Fruit fly (Drosophila melanogaster): Measurements from ENCODE around the gene CG10748.

CG10748 gene

dm6 chr3L:13014693-13015092 lies 42.5 kb upstream of the CG10748 start:
- TF ChIP-seq fru (GFP tag; optimal IDR thresholded peaks at IDR 0.05): no peak
- TF ChIP-seq Rel (GFP tag; optimal IDR thresholded peaks at IDR 0.05): no peak
- peak; percentile 90 for TF ChIP-seq Rel (tag; optimal IDR thresholded peaks at IDR 0.05)

- TF ChIP-seq OdsH (GFP tag; optimal IDR thresholded peaks at IDR 0.05): no peak
- TF ChIP-seq usp (GFP tag; optimal IDR thresholded peaks at IDR 0.05): no peak
- peak; percentile 6 for TF ChIP-seq brk (GFP tag; optimal IDR thresholded peaks at IDR 0.05)
- peak; percentile 53 for TF ChIP-seq tai (GFP tag; optimal IDR thresholded peaks at IDR 0.05)
- TF ChIP-seq Rel (GFP tag; optimal IDR thresholded peaks at IDR 0.05): no peak
- TF ChIP-seq Rel (tag; optimal IDR thresholded peaks at IDR 0.05): peak; percentile 87
- TF ChIP-seq fru (GFP tag; optimal IDR thresholded peaks at IDR 0.05): peak; percentile 5
- TF ChIP-seq Hnf4 (GFP tag; optimal IDR thresholded peaks at IDR 0.05): peak; percentile 18
- TF ChIP-seq foxo (GFP tag; optimal IDR thresholded peaks at IDR 0.05): peak in 1 of 2 experiments; percentile 26
- TF ChIP-seq rgr (GFP tag; optimal IDR thresholded peaks at IDR 0.05): peak; percentile 1
- no peak for TF ChIP-seq dmrt93B (GFP tag; optimal IDR thresholded peaks at IDR 0.05)
These were observed 39.4 kb upstream of the CG10748 start, which contains the start of gene Cul6 for dm6 chr3L:13011511-13011910. Gene Cul6, minus strand, starts transcription at chr3L:13011685.

dm6 chr3L:13007946-13008462 lies 35.8 kb upstream of the CG10748 start:
- TF ChIP-seq GATAd (GFP tag; optimal IDR thresholded peaks at IDR 0.05) (no peak), OdsH (GFP tag; optimal IDR thresholded peaks at IDR 0.05) (no peak), dmrt93B (GFP tag; optimal IDR thresholded peaks at IDR 0.05) (no peak), tai (GFP tag; optimal IDR thresholded peaks at IDR 0.05) (no peak)

- TF ChIP-seq sage (GFP tag; optimal IDR thresholded peaks at IDR 0.05) (no peak), CG32264 (GFP tag; optimal IDR thresholded peaks at IDR 0.05) (no peak), woc (GFP tag; optimal IDR thresholded peaks at IDR 0.05) (no peak), rgr (GFP tag; optimal IDR thresholded peaks at IDR 0.05) (no peak), dl (GFP tag; optimal IDR thresholded peaks at IDR 0.05; ENCODE audit: insufficient read depth in 1 of 2, partially characterized antibody in 2 of 2) (no peak), Vsx2 (GFP tag; optimal IDR thresholded peaks at IDR 0.05; ENCODE audit: partially characterized antibody) (no peak), br (GFP tag; optimal IDR thresholded peaks at IDR 0.05) (no peak), sv (GFP tag; optimal IDR thresholded peaks at IDR 0.05) (no peak), pan (optimal IDR thresholded peaks at IDR 0.05) (no peak), Rel (GFP tag; optimal IDR thresholded peaks at IDR 0.05) (no peak), Rel (tag; optimal IDR thresholded peaks at IDR 0.05) (no peak), CrebA (GFP tag; optimal IDR thresholded peaks at IDR 0.05; ENCODE audit: borderline replicate concordance) (no peak), Hnf4 (GFP tag; optimal IDR thresholded peaks at IDR 0.05) (peak; percentile 60), Dfd (GFP tag; optimal IDR thresholded peaks at IDR 0.05) (no peak), usp (GFP tag; optimal IDR thresholded peaks at IDR 0.05) (no peak), HLH106 (tag; optimal IDR thresholded peaks at IDR 0.05) (no peak), psq (GFP tag; optimal IDR thresholded peaks at IDR 0.05) (no peak), fru (GFP tag; optimal IDR thresholded peaks at IDR 0.05) (peak; percentile 35), Dif (GFP tag; optimal IDR thresholded peaks at IDR 0.05; ENCODE audit: partially characterized antibody) (no peak), Abd-B (GFP tag; optimal IDR thresholded peaks at IDR 0.05) (no peak), CG9705 (GFP tag; optimal IDR thresholded peaks at IDR 0.05) (no peak), ey (GFP tag; optimal IDR thresholded peaks at IDR 0.05) (peak; percentile 20), foxo (GFP tag; optimal IDR thresholded peaks at IDR 0.05) (peak in 1 of 2 experiments; percentile 40), Jra (GFP tag; optimal IDR thresholded peaks at IDR 0.05) (no peak), Hr78 (GFP tag; optimal IDR thresholded peaks at IDR 0.05) (no peak), Hr83 (GFP tag; optimal IDR thresholded peaks at IDR 0.05; ENCODE audit: poor library complexity, severe bottlenecking) (peak; percentile 6), Myc (optimal IDR thresholded peaks at IDR 0.05) (peak; percentile 38), Mio (GFP tag; optimal IDR thresholded peaks at IDR 0.05) (no peak), OdsH (GFP tag; optimal IDR thresholded peaks at IDR 0.05) (no peak), h (GFP tag; optimal IDR thresholded peaks at IDR 0.05) (no peak), tai (GFP tag; optimal IDR thresholded peaks at IDR 0.05) (peak; percentile 47), brk (GFP tag; optimal IDR thresholded peaks at IDR 0.05) (peak; percentile 20), Sp1 (GFP tag; optimal IDR thresholded peaks at IDR 0.05) (no peak)
These were observed 34.3 kb upstream of the CG10748 start, which contains the start of gene CG11263 for dm6 chr3L:13006490-13006889. Gene CG11263, plus strand, starts transcription at chr3L:13006817.
